Worm (Caenorhabditis elegans) whole organism, young adult: ENCODE results near the gene C48D1.9.

Source experiments
- F23B12.7 ChIP-seq: sonication (generic microtip); optimal IDR thresholded peaks from 2 replicates; lab custom pipeline; 2017; ENCODE audit warnings: missing genetic modification characterization, mild to moderate bottlenecking, missing compliant biosample characterization, antibody characterized with exemption, moderate library complexity; ENCODE audit not compliant: insufficient read depth
- F55B11.4 ChIP-seq: sonication (generic microtip); optimal IDR thresholded peaks from 2 replicates; lab custom pipeline; 2016; ENCODE audit warnings: missing compliant biosample characterization, missing genetic modification characterization, borderline replicate concordance; ENCODE audit not compliant: insufficient read depth
- F57A8.1 ChIP-seq: fragments of 200-800 bp; sonication (Bioruptor generic); optimal IDR thresholded peaks from 2 replicates; lab custom pipeline; 2018; ENCODE audit warnings: mild to moderate bottlenecking, missing genetic modification characterization, moderate library complexity, missing compliant biosample characterization
- T07F8.4 ChIP-seq: sonication (generic microtip); optimal IDR thresholded peaks from 2 replicates; lab custom pipeline; 2016; ENCODE audit warnings: mild to moderate bottlenecking, missing genetic modification characterization, moderate library complexity, missing compliant biosample characterization
- Y67H2A.10 ChIP-seq: fragments of 200-800 bp; sonication (Bioruptor generic); conservative IDR thresholded peaks from 2 replicates; pipeline ENCODE4 v1.3.6; 2022; ENCODE audit warnings: missing genetic modification reagents, missing genetic modification characterization, missing compliant biosample characterization
- Y79H2A.3 ChIP-seq: fragments of 200-800 bp; sonication (Bioruptor generic); conservative IDR thresholded peaks from 2 replicates; pipeline ENCODE4 v1.3.6; 2022; ENCODE audit warnings: missing genetic modification reagents, missing genetic modification characterization, missing compliant biosample characterization
- ZK185.1 ChIP-seq: sonication (generic microtip); optimal IDR thresholded peaks from 2 replicates; lab custom pipeline; 2016; ENCODE audit warnings: mild to moderate bottlenecking, missing genetic modification characterization, missing compliant biosample characterization; ENCODE audit not compliant: poor library complexity, severe bottlenecking
- ama-1 ChIP-seq, 3 experiments: fragments of 150-350 bp in 1 of 3; sonication (generic microtip) in 2 of 3; optimal IDR thresholded peaks; 2 replicates each; lab custom pipeline; 2014 to 2018; ENCODE audit warnings: missing biosample characterization in 2 of 3, missing genetic modification characterization in 2 of 3, missing genetic modification reagents in 2 of 3
- cebp-1 ChIP-seq, 2 experiments: fragments of 200-800 bp in 1 of 2; sonication (Bioruptor generic) in 1 of 2; sonication (generic microtip) in 1 of 2; IDR thresholded peaks in 1 of 2; optimal IDR thresholded peaks in 1 of 2; 2 replicates each; pipeline versions ENCODE4 v1.3.6 to Lab custom; 2017 to 2022; ENCODE audit warnings: missing compliant biosample characterization in 2 of 2, missing genetic modification characterization in 2 of 2, mild to moderate bottlenecking in 1 of 2, missing genetic modification reagents in 1 of 2, moderate library complexity in 1 of 2
- ceh-40 ChIP-seq: fragments of 200-800 bp; sonication (Bioruptor generic); IDR thresholded peaks from 2 replicates; pipeline ENCODE4 v1.3.6; 2022; ENCODE audit warnings: missing genetic modification characterization, missing compliant biosample characterization
- ceh-79 ChIP-seq: sonication (generic microtip); optimal IDR thresholded peaks from 2 replicates; lab custom pipeline; 2017; ENCODE audit warnings: mild to moderate bottlenecking, missing genetic modification characterization, missing compliant biosample characterization
- ceh-91 ChIP-seq: fragments of 200-800 bp; sonication (Bioruptor generic); IDR thresholded peaks from 2 replicates; pipeline ENCODE4 v1.3.6; 2022; ENCODE audit warnings: missing genetic modification reagents, missing genetic modification characterization, missing compliant biosample characterization
- dpff-1 ChIP-seq: sonication (generic microtip); optimal IDR thresholded peaks from 2 replicates; lab custom pipeline; 2017; ENCODE audit warnings: mild to moderate bottlenecking, missing genetic modification characterization, missing compliant biosample characterization
- egl-18 ChIP-seq: fragments of 200-800 bp; sonication (Bioruptor generic); IDR thresholded peaks from 2 replicates; pipeline ENCODE4 v1.3.6; 2022; ENCODE audit warnings: missing genetic modification reagents, missing genetic modification characterization, missing compliant biosample characterization
- him-1 ChIP-seq: sonication (generic microtip); optimal IDR thresholded peaks from 2 replicates; lab custom pipeline; 2016; ENCODE audit warnings: missing genotype, missing genetic modification reagents, missing genetic modification characterization, missing compliant biosample characterization
- hlh-12 ChIP-seq: sonication (generic microtip); optimal IDR thresholded peaks from 2 replicates; lab custom pipeline; 2016; ENCODE audit warnings: missing genetic modification characterization, missing compliant biosample characterization
- hmg-20 ChIP-seq: fragments of 200-800 bp; sonication (Bioruptor generic); IDR thresholded peaks from 2 replicates; pipeline ENCODE4 v1.3.6; 2022; ENCODE audit warnings: missing genetic modification reagents, missing genetic modification characterization, missing compliant biosample characterization
- hrde-1 ChIP-seq: sonication (generic microtip); optimal IDR thresholded peaks from 2 replicates; lab custom pipeline; 2016; ENCODE audit warnings: missing genetic modification characterization, mild to moderate bottlenecking, missing compliant biosample characterization, moderate library complexity, missing genotype, missing genetic modification reagents, borderline replicate concordance
- lin-40 ChIP-seq: sonication (generic microtip); optimal IDR thresholded peaks from 2 replicates; lab custom pipeline; 2016; ENCODE audit warnings: missing genetic modification characterization, mild to moderate bottlenecking, missing compliant biosample characterization, missing genotype, missing genetic modification reagents
- lin-54 ChIP-seq: fragments of 200-800 bp; sonication (Bioruptor generic); optimal IDR thresholded peaks from 2 replicates; lab custom pipeline; 2018; ENCODE audit warnings: mild to moderate bottlenecking, missing genetic modification characterization, missing compliant biosample characterization
- lsy-27 ChIP-seq: sonication (generic microtip); optimal IDR thresholded peaks from 2 replicates; lab custom pipeline; 2017; ENCODE audit warnings: missing genetic modification characterization, mild to moderate bottlenecking, missing compliant biosample characterization, antibody characterized with exemption, missing genotype, borderline replicate concordance; ENCODE audit not compliant: insufficient read depth
- madf-6 ChIP-seq: fragments of 200-800 bp; sonication (Bioruptor generic); IDR thresholded peaks from 2 replicates; pipeline ENCODE4 v1.3.6; 2022; ENCODE audit warnings: missing genetic modification reagents, missing genetic modification characterization, missing compliant biosample characterization
- mxl-1 ChIP-seq: sonication (generic microtip); optimal IDR thresholded peaks from 2 replicates; lab custom pipeline; 2016; ENCODE audit warnings: missing genetic modification characterization, missing compliant biosample characterization
- nhr-27 ChIP-seq: fragments of 200-800 bp; sonication (Bioruptor generic); optimal IDR thresholded peaks from 2 replicates; lab custom pipeline; 2018; ENCODE audit warnings: mild to moderate bottlenecking, missing genetic modification characterization, moderate library complexity, missing compliant biosample characterization
- pbrm-1 ChIP-seq: fragments of 200-800 bp; sonication (Bioruptor generic); IDR thresholded peaks from 2 replicates; pipeline ENCODE4 v1.3.6; 2022; ENCODE audit warnings: missing genetic modification reagents, missing genetic modification characterization, missing compliant biosample characterization
- pha-4 ChIP-seq: fragments of 150-350 bp; sonication (generic microtip); optimal IDR thresholded peaks from 2 replicates; lab custom pipeline; 2014; ENCODE audit warnings: missing biosample characterization, missing genetic modification reagents, missing genetic modification characterization
- rcor-1 ChIP-seq: fragments of 200-800 bp; sonication (Bioruptor generic); IDR thresholded peaks from 2 replicates; pipeline ENCODE4 v1.3.6; 2022; ENCODE audit warnings: missing genetic modification reagents, missing genetic modification characterization, missing compliant biosample characterization
- repo-1 ChIP-seq: sonication (generic microtip); optimal IDR thresholded peaks from 2 replicates; lab custom pipeline; 2017; ENCODE audit warnings: mild to moderate bottlenecking, missing genetic modification characterization, missing compliant biosample characterization
- sdz-38 ChIP-seq: sonication (generic microtip); optimal IDR thresholded peaks from 2 replicates; lab custom pipeline; 2016; ENCODE audit warnings: missing genotype, missing genetic modification characterization, missing compliant biosample characterization
- snpc-1.3 ChIP-seq: sonication (generic microtip); optimal IDR thresholded peaks from 2 replicates; lab custom pipeline; 2017; ENCODE audit warnings: missing genetic modification characterization, mild to moderate bottlenecking, missing compliant biosample characterization, antibody characterized with exemption, moderate library complexity, missing genotype, missing genetic modification reagents; ENCODE audit not compliant: insufficient read depth
- snpc-3.4 ChIP-seq: sonication (generic microtip); optimal IDR thresholded peaks from 2 replicates; lab custom pipeline; 2017; ENCODE audit warnings: missing genetic modification characterization, mild to moderate bottlenecking, missing compliant biosample characterization, antibody characterized with exemption, moderate library complexity, missing genotype, missing genetic modification reagents
- snpc-4 ChIP-seq, 5 experiments: fragments of 150-350 bp in 1 of 5; sonication (generic microtip) in 4 of 5; optimal IDR thresholded peaks; 2 replicates each; lab custom pipeline; 2014 to 2018; ENCODE audit warnings: missing genetic modification characterization in 5 of 5, missing biosample characterization in 3 of 5, antibody characterized with exemption in 2 of 5, mild to moderate bottlenecking in 2 of 5, missing compliant biosample characterization in 2 of 5, missing genotype in 2 of 5, moderate library complexity in 2 of 5, missing genetic modification reagents in 1 of 5
- sptf-2 ChIP-seq: fragments of 200-800 bp; sonication (Bioruptor generic); optimal IDR thresholded peaks from 2 replicates; lab custom pipeline; 2018; ENCODE audit warnings: mild to moderate bottlenecking, missing genetic modification characterization, missing compliant biosample characterization
- tbx-9 ChIP-seq: sonication (generic microtip); optimal IDR thresholded peaks from 2 replicates; lab custom pipeline; 2016; ENCODE audit warnings: borderline replicate concordance, missing genetic modification characterization, inconsistent platforms, missing compliant biosample characterization
- unc-62 ChIP-seq: fragments of 150-350 bp; optimal IDR thresholded peaks from 2 replicates; lab custom pipeline; 2014; ENCODE audit warnings: missing biosample characterization, missing genetic modification reagents, missing genetic modification characterization
- zfh-2 ChIP-seq: fragments of 200-800 bp; sonication (Bioruptor generic); conservative IDR thresholded peaks from 2 replicates; pipeline ENCODE4 v1.3.6; 2022; ENCODE audit warnings: missing genetic modification reagents, missing genetic modification characterization, missing compliant biosample characterization
- ztf-22 ChIP-seq: fragments of 200-800 bp; sonication (Bioruptor generic); optimal IDR thresholded peaks from 2 replicates; lab custom pipeline; 2018; ENCODE audit warnings: mild to moderate bottlenecking, missing genetic modification characterization, moderate library complexity, missing compliant biosample characterization
- ztf-25 ChIP-seq: fragments of 200-800 bp; sonication (Bioruptor generic); IDR thresholded peaks from 2 replicates; pipeline ENCODE4 v1.3.6; 2022; ENCODE audit warnings: missing genetic modification reagents, missing genetic modification characterization, missing compliant biosample characterization

C48D1.9 gene

DNA sequence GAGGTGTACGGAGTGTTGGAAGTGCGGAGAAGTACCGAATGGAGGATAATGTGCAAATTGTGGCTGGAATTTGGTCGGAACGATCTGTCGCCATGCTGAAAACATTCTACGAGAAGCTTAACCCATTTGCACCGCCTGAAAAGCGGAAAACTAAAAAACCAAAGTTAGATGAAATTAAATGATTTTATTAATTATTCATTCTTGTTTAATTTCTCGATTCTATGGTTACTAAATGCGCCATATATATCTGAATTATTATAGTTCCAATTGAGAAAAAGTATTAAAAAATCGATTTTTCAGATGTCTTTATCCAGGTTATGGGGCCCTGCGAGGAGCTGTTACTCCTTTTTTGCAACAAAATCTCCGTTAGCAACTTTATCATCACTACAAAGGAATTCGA, 34.6 kb upstream of the C48D1.9 start, which contains the start of gene cox-11:
cox-11 (plus strand) TSS at position 301 of the 400 bp plus-strand sequence.
- no peak for TF ChIP-seq snpc-1.3 (tag; lab: Kevin White, UChicago)
- no peak for TF ChIP-seq sdz-38
- TF ChIP-seq repo-1 (tag; lab: Kevin White, UChicago) = no peak
- no peak for TF ChIP-seq hrde-1 (tag; lab: Kevin White, UChicago)
- no peak for TF ChIP-seq ZK185.1
- TF ChIP-seq hlh-12 = no peak
- TF ChIP-seq, all 124 proteins: peak for 0

ce11 chrIV:13243375-13243774, 33.9 kb upstream of the C48D1.9 start, which contains the start of gene JC8.4:
TSS of gene JC8.4 (plus strand) at chrIV:13243675.
- TF ChIP-seq snpc-3.4 (tag; lab: Kevin White, UChicago) = no peak
- no peak for TF ChIP-seq rcor-1 (GFP tag; lab: Robert Waterston, UW)

ce11 chrIV:13241340-13241739, 31.9 kb upstream of the C48D1.9 start:
- no peak for TF ChIP-seq sptf-2 (GFP tag; lab: Kevin White, UChicago)
- no peak for TF ChIP-seq pha-4 (tag; lab: Kevin White, UChicago)
- TF ChIP-seq cebp-1 (GFP tag; IDR thresholded peaks at IDR 0.05; lab: Robert Waterston, UW) = no peak
- no peak for TF ChIP-seq cebp-1 (tag; optimal IDR thresholded peaks at IDR 0.05; lab: Kevin White, UChicago)
- TF ChIP-seq nhr-27 (tag; lab: Kevin White, UChicago) = no peak
- TF ChIP-seq him-1 (tag; lab: Kevin White, UChicago) = no peak
- no peak for TF ChIP-seq lin-54 (GFP tag; lab: Kevin White, UChicago)
- TF ChIP-seq sdz-38 = no peak
- no peak for TF ChIP-seq unc-62 (GFP tag; lab: Kevin White, UChicago)
- no peak for TF ChIP-seq F55B11.4 (tag; lab: Kevin White, UChicago)
- TF ChIP-seq ceh-79 = no peak
- no peak for TF ChIP-seq ama-1 (optimal IDR thresholded peaks at IDR 0.05; lab: Kevin White, UChicago)
- no peak for TF ChIP-seq ama-1 (GFP tag; optimal IDR thresholded peaks at IDR 0.05; lab: Kevin White, UChicago)
- TF ChIP-seq, all 124 proteins: peak for 0

ce11 chrIV:13240842-13241143, 31.3 kb upstream of the C48D1.9 start, which contains the start of gene lin-54:
TSS of gene lin-54 (plus strand) at chrIV:13241044.
- TF ChIP-seq egl-18 (GFP tag; lab: Robert Waterston, UW) (no peak), pbrm-1 (GFP tag; lab: Robert Waterston, UW) (no peak), ztf-25 (GFP tag; lab: Robert Waterston, UW) (no peak), lsy-27 (tag; lab: Kevin White, UChicago) (no peak), Y79H2A.3 (GFP tag; lab: Robert Waterston, UW) (no peak)

DNA sequence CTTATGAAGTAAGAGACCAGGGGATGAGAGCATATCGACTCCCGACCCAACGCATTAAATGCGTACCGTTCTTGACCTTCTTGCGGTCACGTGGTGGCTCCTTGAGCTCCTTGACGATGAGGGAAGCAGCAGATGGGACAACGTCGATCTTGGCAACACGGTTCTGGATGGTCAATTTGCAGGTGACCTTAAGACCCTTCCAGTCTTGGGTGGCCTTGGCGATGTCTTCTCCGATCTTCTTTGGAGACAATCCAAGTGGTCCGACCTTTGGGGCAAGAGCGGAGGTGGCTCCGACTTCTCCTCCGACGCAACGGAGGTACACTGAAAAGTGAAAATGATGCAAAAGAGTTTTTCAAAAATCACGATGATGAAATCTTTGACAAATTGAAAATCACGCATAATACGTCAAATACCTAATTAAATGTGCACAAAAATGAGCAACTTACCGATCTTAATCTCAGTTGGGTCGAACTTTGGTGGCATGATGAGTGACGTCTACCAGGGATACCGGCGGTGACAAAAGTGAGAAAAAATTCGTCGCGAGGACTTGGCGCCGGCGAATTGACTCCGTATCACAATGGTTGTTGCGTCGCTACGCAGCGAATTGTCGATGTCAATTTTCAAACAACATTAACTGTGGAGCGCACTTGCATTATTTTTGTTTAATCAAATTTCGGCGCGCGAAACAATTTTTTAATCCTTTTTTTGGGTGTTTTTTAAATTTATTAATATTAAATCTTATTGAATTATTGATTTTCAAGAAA, 30.8 kb upstream of the C48D1.9 start, which contains the start of gene rpl-12:
rpl-12 (minus strand) TSS at position 574 of the 764 bp plus-strand sequence.
- TF ChIP-seq F23B12.7 (peak; percentile 97), lin-40 (tag; lab: Kevin White, UChicago) (peak; percentile 98), dpff-1 (tag; lab: Kevin White, UChicago) (no peak), ztf-22 (peak; percentile 78), mxl-1 (tag; lab: Kevin White, UChicago) (no peak), hmg-20 (peak; percentile 87), F57A8.1 (GFP tag; lab: Kevin White, UChicago) (no peak), ceh-91 (GFP tag; lab: Robert Waterston, UW) (peak; percentile 95), snpc-3.4 (tag; lab: Kevin White, UChicago) (peak; percentile 90), zfh-2 (peak; percentile 75), ceh-40 (GFP tag; lab: Robert Waterston, UW) (no peak), tbx-9 (tag; lab: Kevin White, UChicago) (no peak), Y67H2A.10 (GFP tag; lab: Robert Waterston, UW) (peak; percentile 91), snpc-4 (GFP tag; optimal IDR thresholded peaks at IDR 0.05; lab: Kevin White, UChicago) (peak; percentile 75), snpc-4 (tag; optimal IDR thresholded peaks at IDR 0.05; lab: Kevin White, UChicago) (peak; percentile 81 to 90 (median 88)), madf-6 (GFP tag; lab: Robert Waterston, UW) (peak; percentile 95), T07F8.4 (peak; percentile 44)
